Fruit fly (Drosophila melanogaster): ENCODE data around the gene boss.

DNA sequence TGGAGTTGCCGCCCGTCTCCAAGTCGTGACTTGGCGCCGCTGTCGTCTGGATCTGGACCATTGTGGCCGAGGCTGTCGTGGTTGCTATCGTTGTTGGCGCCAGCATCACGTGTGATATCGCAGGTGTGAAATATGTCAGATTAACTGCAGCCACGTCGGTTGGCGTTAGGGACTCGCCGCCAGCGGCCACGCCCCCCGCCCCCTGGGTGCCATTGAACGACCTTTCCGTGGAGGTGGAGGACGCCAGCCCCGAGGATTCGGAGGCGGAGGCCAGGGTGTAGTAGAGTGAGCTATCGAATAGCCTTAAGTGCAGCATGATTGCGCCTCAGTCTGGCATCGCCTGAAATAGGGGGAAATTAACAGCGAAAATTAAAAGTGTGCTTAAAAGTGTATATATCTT, 20.5 kb upstream of the boss start:
- TF ChIP-seq ovo (GFP tag; optimal IDR thresholded peaks at IDR 0.05) (no peak), pad (GFP tag; optimal IDR thresholded peaks at IDR 0.05) (no peak), kay (GFP tag; ENCODE audit: borderline replicate concordance) (no peak), bab1 (GFP tag; optimal IDR thresholded peaks at IDR 0.05) (no peak), CG33017 (tag; optimal IDR thresholded peaks at IDR 0.05) (no peak)

All from whole organism, adult.